Worm (Caenorhabditis elegans) whole organism, L3 larva: ENCODE measurements around the gene ttbk-5.
A peak's percentile ranks its signal among the peaks of the same experiment; 100 is the strongest.

Experiments used
- R02D3.7 ChIP-seq: fragments of 150-350 bp; optimal IDR thresholded peaks from 2 replicates; lab custom pipeline; 2014; ENCODE audit warnings: missing biosample characterization, missing genetic modification characterization
- ama-1 ChIP-seq: fragments of 150-350 bp; optimal IDR thresholded peaks from 2 replicates; lab custom pipeline; 2018
- ceh-28 ChIP-seq: fragments of 150-350 bp; optimal IDR thresholded peaks from 2 replicates; lab custom pipeline; 2014; ENCODE audit warnings: missing biosample characterization, missing genetic modification reagents, missing genetic modification characterization
- egl-5 ChIP-seq: fragments of 150-350 bp; optimal IDR thresholded peaks from 2 replicates; lab custom pipeline; 2017; ENCODE audit warnings: missing biosample characterization, missing genetic modification reagents, missing genetic modification characterization, inconsistent platforms
- elt-1 ChIP-seq: fragments of 150-350 bp; optimal IDR thresholded peaks from 2 replicates; lab custom pipeline; 2014; ENCODE audit warnings: missing biosample characterization, missing genetic modification characterization
- elt-2 ChIP-seq: sonication (generic microtip); optimal IDR thresholded peaks from 2 replicates; lab custom pipeline; 2016; ENCODE audit warnings: missing genetic modification reagents, mild to moderate bottlenecking, missing genetic modification characterization, missing compliant biosample characterization
- fkh-10 ChIP-seq: sonication (generic microtip); optimal IDR thresholded peaks from 2 replicates; lab custom pipeline; 2017; ENCODE audit warnings: missing biosample characterization, missing genetic modification reagents, missing genetic modification characterization
- hmg-11 ChIP-seq: sonication (generic microtip); optimal IDR thresholded peaks from 2 replicates; lab custom pipeline; 2016; ENCODE audit warnings: missing genetic modification characterization, missing compliant biosample characterization
- jun-1 ChIP-seq: fragments of 150-350 bp; optimal IDR thresholded peaks from 2 replicates; lab custom pipeline; 2014; ENCODE audit warnings: missing biosample characterization, missing genetic modification reagents, missing genetic modification characterization
- lin-15B ChIP-seq: fragments of 150-350 bp; optimal IDR thresholded peaks from 2 replicates; lab custom pipeline; 2014; ENCODE audit warnings: missing biosample characterization, missing genetic modification characterization
- lin-39 ChIP-seq: fragments of 150-350 bp; optimal IDR thresholded peaks from 2 replicates; lab custom pipeline; 2018; ENCODE audit warnings: missing biosample characterization, missing genetic modification reagents, missing genetic modification characterization
- lsy-12 ChIP-seq: sonication (generic microtip); optimal IDR thresholded peaks from 2 replicates; lab custom pipeline; 2016; ENCODE audit warnings: mild to moderate bottlenecking, missing genetic modification characterization, missing compliant biosample characterization
- mml-1 ChIP-seq: fragments of 150-350 bp; sonication (generic microtip); optimal IDR thresholded peaks from 3 replicates; lab custom pipeline; 2014; ENCODE audit warnings: missing biosample characterization, missing genetic modification characterization
- nfya-1 ChIP-seq: sonication (generic microtip); optimal IDR thresholded peaks from 2 replicates; lab custom pipeline; 2017; ENCODE audit warnings: missing genetic modification characterization, mild to moderate bottlenecking, missing compliant biosample characterization, antibody characterized with exemption, moderate library complexity; ENCODE audit not compliant: insufficient read depth
- nhr-11 ChIP-seq: fragments of 150-350 bp; optimal IDR thresholded peaks from 2 replicates; lab custom pipeline; 2014; ENCODE audit warnings: missing biosample characterization, missing genetic modification characterization
- nhr-12 ChIP-seq: fragments of 150-350 bp; optimal IDR thresholded peaks from 2 replicates; lab custom pipeline; 2014; ENCODE audit warnings: missing biosample characterization, missing genetic modification characterization
- nhr-237 ChIP-seq: fragments of 150-350 bp; optimal IDR thresholded peaks from 2 replicates; lab custom pipeline; 2014; ENCODE audit warnings: missing biosample characterization, missing genetic modification characterization
- nhr-25 ChIP-seq: sonication (generic microtip); optimal IDR thresholded peaks from 2 replicates; lab custom pipeline; 2017; ENCODE audit warnings: missing biosample characterization, missing genetic modification characterization
- nhr-28 ChIP-seq: fragments of 150-350 bp; optimal IDR thresholded peaks from 2 replicates; lab custom pipeline; 2014; ENCODE audit warnings: missing biosample characterization, missing genetic modification characterization
- nhr-67 ChIP-seq: fragments of 150-350 bp; optimal IDR thresholded peaks from 2 replicates; lab custom pipeline; 2014; ENCODE audit warnings: missing biosample characterization, missing genetic modification characterization
- nhr-76 ChIP-seq: fragments of 150-350 bp; sonication (generic microtip); optimal IDR thresholded peaks from 5 replicates; lab custom pipeline; 2014; ENCODE audit warnings: missing biosample characterization, missing genetic modification characterization
- pha-4 ChIP-seq: fragments of 150-350 bp; optimal IDR thresholded peaks from 2 replicates; lab custom pipeline; 2014; ENCODE audit warnings: missing biosample characterization, missing genetic modification reagents, missing genetic modification characterization
- pqm-1 ChIP-seq: fragments of 150-350 bp; optimal IDR thresholded peaks from 2 replicates; lab custom pipeline; 2017; ENCODE audit warnings: missing biosample characterization, missing genetic modification characterization, inconsistent platforms
- sea-2 ChIP-seq: fragments of 150-350 bp; sonication (generic microtip); optimal IDR thresholded peaks from 4 replicates; lab custom pipeline; 2014; ENCODE audit warnings: missing biosample characterization, missing genetic modification reagents, missing genetic modification characterization
- skn-1 ChIP-seq: fragments of 150-350 bp; optimal IDR thresholded peaks from 2 replicates; lab custom pipeline; 2014; ENCODE audit warnings: missing biosample characterization, missing genetic modification characterization
- snpc-4 ChIP-seq: fragments of 150-350 bp; optimal IDR thresholded peaks from 2 replicates; lab custom pipeline; 2014; ENCODE audit warnings: missing biosample characterization, missing genetic modification characterization
- unc-39 ChIP-seq: sonication (generic microtip); optimal IDR thresholded peaks from 4 replicates; lab custom pipeline; 2017; ENCODE audit warnings: missing biosample characterization, missing genetic modification characterization
- unc-62 ChIP-seq: fragments of 150-350 bp; sonication (generic microtip); optimal IDR thresholded peaks from 4 replicates; lab custom pipeline; 2014; ENCODE audit warnings: missing biosample characterization, missing genetic modification reagents, missing genetic modification characterization
- ztf-11 ChIP-seq: fragments of 150-350 bp; optimal IDR thresholded peaks from 2 replicates; lab custom pipeline; 2014; ENCODE audit warnings: missing biosample characterization, missing genetic modification characterization
- ztf-4 ChIP-seq: fragments of 150-350 bp; optimal IDR thresholded peaks from 2 replicates; lab custom pipeline; 2014; ENCODE audit warnings: missing biosample characterization, missing genetic modification characterization

The ttbk-5 gene

ce11 chrIV:10060795-10061194 is 29.7 kb upstream of the ttbk-5 start:
- TF ChIP-seq pqm-1 (tag; lab: Kevin White, UChicago) (peak; percentile 3), elt-2 (tag; lab: Kevin White, UChicago) (peak; percentile 45), pha-4 (tag; lab: Kevin White, UChicago) (peak; percentile 28), nhr-11 (tag; lab: Kevin White, UChicago) (no peak)

ce11 chrIV:10062728-10063127 is 27.7 kb upstream of the ttbk-5 start, which contains the start of gene ipla-7:
TSS of gene ipla-7 (minus strand) at chrIV:10062849.
- TF ChIP-seq nhr-12 (tag; lab: Kevin White, UChicago), result no peak
- peak; percentile 67 for TF ChIP-seq nfya-1 (tag; lab: Kevin White, UChicago)
- peak; percentile 12 for TF ChIP-seq lin-15B (tag; lab: Kevin White, UChicago)
- TF ChIP-seq hmg-11 (tag; lab: Kevin White, UChicago), result peak; percentile 73
- peak; percentile 4 for TF ChIP-seq lin-39 (tag; lab: Kevin White, UChicago)
- no peak for TF ChIP-seq ztf-11 (tag; lab: Kevin White, UChicago)
- no peak for TF ChIP-seq nhr-11 (tag; lab: Kevin White, UChicago)
- TF ChIP-seq elt-2 (tag; lab: Kevin White, UChicago), result peak; percentile 14
- TF ChIP-seq pqm-1 (tag; lab: Kevin White, UChicago), result peak; percentile 30
- no peak for TF ChIP-seq ama-1 (lab: Kevin White, UChicago)
- TF ChIP-seq fkh-10 (GFP tag; lab: Kevin White, UChicago), result peak; percentile 73
- no peak for TF ChIP-seq nhr-237 (tag; lab: Kevin White, UChicago)
- no peak for TF ChIP-seq lsy-12
- no peak for TF ChIP-seq ceh-28 (tag; lab: Kevin White, UChicago)
- no peak for TF ChIP-seq jun-1
- TF ChIP-seq nhr-67 (tag; lab: Kevin White, UChicago), result no peak
- no peak for TF ChIP-seq nhr-28

- TF ChIP-seq nhr-67 (tag; lab: Kevin White, UChicago) (no peak), mml-1 (tag; lab: Kevin White, UChicago) (no peak), nhr-11 (tag; lab: Kevin White, UChicago) (no peak), nhr-76 (tag; lab: Kevin White, UChicago) (no peak), jun-1 (no peak), ztf-4 (no peak), nhr-28 (no peak), lin-39 (tag; lab: Kevin White, UChicago) (no peak), lsy-12 (no peak), skn-1 (tag; lab: Kevin White, UChicago) (no peak), nhr-25 (no peak), R02D3.7 (no peak), nhr-12 (tag; lab: Kevin White, UChicago) (no peak), snpc-4 (tag; lab: Kevin White, UChicago) (no peak), pqm-1 (tag; lab: Kevin White, UChicago) (no peak), elt-1 (tag; lab: Kevin White, UChicago) (no peak), hmg-11 (tag; lab: Kevin White, UChicago) (no peak), lin-15B (tag; lab: Kevin White, UChicago) (no peak), unc-39 (tag; lab: Kevin White, UChicago) (no peak)
Measured at ce11 chrIV:10063941-10064340, 26.5 kb upstream of the ttbk-5 start.

ce11 chrIV:10065159-10065558 is 25.3 kb upstream of the ttbk-5 start:
- TF ChIP-seq lin-39 (tag; lab: Kevin White, UChicago), result peak; percentile 74
- TF ChIP-seq sea-2 (GFP tag; lab: Kevin White, UChicago), result no peak
- peak; percentile 36 for TF ChIP-seq unc-62 (GFP tag; lab: Kevin White, UChicago)

ce11 chrIV:10066456-10066855 is 24.0 kb upstream of the ttbk-5 start:
- TF ChIP-seq pqm-1 (tag; lab: Kevin White, UChicago), result peak; percentile 10
- no peak for TF ChIP-seq egl-5
- no peak for TF ChIP-seq jun-1
- TF ChIP-seq elt-2 (tag; lab: Kevin White, UChicago), result peak; percentile 44
- TF ChIP-seq, all 47 proteins: peak for 2

ce11 chrIV:10067541-10067940 is 22.9 kb upstream of the ttbk-5 start, which contains the start of gene cwn-2:
TSS of gene cwn-2 (plus strand) at chrIV:10067816.
- TF ChIP-seq egl-5 (no peak), fkh-10 (GFP tag; lab: Kevin White, UChicago) (peak; percentile 94)
